Worm (Caenorhabditis elegans) whole organism, young adult: ENCODE measurements around the gene sru-39.

Experiments used
- C06A6.2 ChIP-seq: fragments of 200-800 bp; sonication (Bioruptor generic); conservative IDR thresholded peaks from 2 replicates; pipeline ENCODE4 v1.3.6; 2022; ENCODE audit warnings: missing genetic modification characterization, missing compliant biosample characterization
- cebp-2 ChIP-seq: fragments of 200-800 bp; sonication (Bioruptor generic); IDR thresholded peaks from 2 replicates; pipeline ENCODE4 v1.3.6; 2022; ENCODE audit warnings: missing genetic modification characterization, missing compliant biosample characterization
- die-1 ChIP-seq: sonication (generic microtip); optimal IDR thresholded peaks from 2 replicates; lab custom pipeline; 2016; ENCODE audit warnings: missing genotype, mild to moderate bottlenecking, missing genetic modification characterization, missing compliant biosample characterization
- hlh-26 ChIP-seq: fragments of 200-800 bp; sonication (Bioruptor generic); conservative IDR thresholded peaks from 2 replicates; pipeline ENCODE4 v1.3.6; 2022; ENCODE audit warnings: missing genetic modification reagents, missing genetic modification characterization, missing compliant biosample characterization
- lin-35 ChIP-seq, 3 experiments: fragments of 150-350 bp in 2 of 3; sonication (generic microtip) in 1 of 3; optimal IDR thresholded peaks; 2 replicates each; lab custom pipeline; 2014 to 2018; ENCODE audit warnings: missing biosample characterization in 3 of 3, missing genetic modification characterization in 3 of 3, missing genetic modification reagents in 3 of 3
- snpc-4 ChIP-seq, 5 experiments: fragments of 150-350 bp in 1 of 5; sonication (generic microtip) in 4 of 5; optimal IDR thresholded peaks; 2 replicates each; lab custom pipeline; 2014 to 2018; ENCODE audit warnings: missing genetic modification characterization in 5 of 5, missing biosample characterization in 3 of 5, antibody characterized with exemption in 2 of 5, mild to moderate bottlenecking in 2 of 5, missing compliant biosample characterization in 2 of 5, missing genotype in 2 of 5, moderate library complexity in 2 of 5, missing genetic modification reagents in 1 of 5

DNA sequence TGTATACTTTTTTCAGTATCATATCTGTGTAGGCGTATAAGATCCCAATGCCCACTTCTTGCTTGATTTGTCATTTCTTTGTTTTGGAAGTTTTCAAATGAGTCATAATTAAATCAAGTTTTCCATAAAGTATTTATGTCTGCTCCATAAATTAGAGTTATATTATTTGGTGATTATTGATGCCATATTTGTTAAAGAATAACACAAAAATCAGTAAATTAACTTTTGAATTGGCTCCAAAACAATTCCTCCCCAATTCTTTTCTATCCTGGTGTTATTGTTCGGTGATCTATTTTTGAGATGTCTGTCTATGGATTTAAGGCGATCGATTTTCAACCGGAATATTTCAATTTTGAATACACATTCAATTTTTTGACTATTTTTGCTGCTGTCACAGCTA lies 1.9 kb downstream of the sru-39 start, which contains the start of gene sru-37:
- TF ChIP-seq cebp-2 (GFP tag; lab: Robert Waterston, UW), result no peak
- TF ChIP-seq lin-35 (GFP tag; optimal IDR thresholded peaks at IDR 0.05; lab: Kevin White, UChicago), result no peak
- TF ChIP-seq hlh-26, result no peak
- TF ChIP-seq snpc-4 (GFP tag; optimal IDR thresholded peaks at IDR 0.05; lab: Kevin White, UChicago), result no peak
- TF ChIP-seq snpc-4 (tag; optimal IDR thresholded peaks at IDR 0.05; lab: Kevin White, UChicago), result no peak
- no peak for TF ChIP-seq C06A6.2 (GFP tag; lab: Robert Waterston, UW)
- TF ChIP-seq die-1 (tag; lab: Kevin White, UChicago), result no peak
